Worm (Caenorhabditis elegans) whole organism, L3 larva: ENCODE data around the gene F19C6.5.

ENCODE experiments used
- R02D3.7 ChIP-seq: fragments of 150-350 bp; optimal IDR thresholded peaks from 2 replicates; lab custom pipeline; 2014; ENCODE audit warnings: missing biosample characterization, missing genetic modification characterization
- ZK546.5 ChIP-seq: sonication (generic microtip); optimal IDR thresholded peaks from 2 replicates; lab custom pipeline; 2017; ENCODE audit warnings: missing biosample characterization, missing genetic modification characterization
- aly-2 ChIP-seq: fragments of 150-350 bp; optimal IDR thresholded peaks from 2 replicates; lab custom pipeline; 2014; ENCODE audit warnings: missing biosample characterization, missing genetic modification characterization
- ama-1 ChIP-seq: fragments of 150-350 bp; optimal IDR thresholded peaks from 2 replicates; lab custom pipeline; 2018
- ceh-16 ChIP-seq: sonication (generic microtip); optimal IDR thresholded peaks from 2 replicates; lab custom pipeline; 2017; ENCODE audit warnings: missing biosample characterization, missing genetic modification characterization
- ceh-28 ChIP-seq: fragments of 150-350 bp; optimal IDR thresholded peaks from 2 replicates; lab custom pipeline; 2014; ENCODE audit warnings: missing biosample characterization, missing genetic modification reagents, missing genetic modification characterization
- ceh-82 ChIP-seq: fragments of 150-350 bp; optimal IDR thresholded peaks from 2 replicates; lab custom pipeline; 2014; ENCODE audit warnings: missing biosample characterization, missing genetic modification characterization
- ceh-9 ChIP-seq: sonication (generic microtip); optimal IDR thresholded peaks from 2 replicates; lab custom pipeline; 2018; ENCODE audit warnings: missing biosample characterization, missing genetic modification characterization
- daf-12 ChIP-seq: fragments of 150-350 bp; optimal IDR thresholded peaks from 2 replicates; lab custom pipeline; 2014; ENCODE audit warnings: missing biosample characterization, missing genetic modification reagents, missing genetic modification characterization
- egl-27 ChIP-seq: sonication (generic microtip); optimal IDR thresholded peaks from 4 replicates; lab custom pipeline; 2017; ENCODE audit warnings: missing biosample characterization, missing genetic modification reagents, missing genetic modification characterization
- egl-5 ChIP-seq: fragments of 150-350 bp; optimal IDR thresholded peaks from 2 replicates; lab custom pipeline; 2017; ENCODE audit warnings: missing biosample characterization, missing genetic modification reagents, missing genetic modification characterization, inconsistent platforms
- elt-1 ChIP-seq: fragments of 150-350 bp; optimal IDR thresholded peaks from 2 replicates; lab custom pipeline; 2014; ENCODE audit warnings: missing biosample characterization, missing genetic modification characterization
- elt-2 ChIP-seq: sonication (generic microtip); optimal IDR thresholded peaks from 2 replicates; lab custom pipeline; 2016; ENCODE audit warnings: missing genetic modification reagents, mild to moderate bottlenecking, missing genetic modification characterization, missing compliant biosample characterization
- elt-3 ChIP-seq, 3 experiments: fragments of 150-350 bp in 1 of 3; sonication (generic microtip) in 2 of 3; optimal IDR thresholded peaks; 2 replicates in 2 of 3; 4 replicates in 1 of 3; lab custom pipeline; 2014 to 2017; ENCODE audit warnings: missing biosample characterization in 3 of 3, missing genetic modification characterization in 3 of 3
- eor-1 ChIP-seq, 2 experiments: fragments of 150-350 bp; optimal IDR thresholded peaks; 2 replicates each; lab custom pipeline; 2014 to 2018; ENCODE audit warnings: missing biosample characterization in 2 of 2, missing genetic modification characterization in 2 of 2
- fkh-10 ChIP-seq: sonication (generic microtip); optimal IDR thresholded peaks from 2 replicates; lab custom pipeline; 2017; ENCODE audit warnings: missing biosample characterization, missing genetic modification reagents, missing genetic modification characterization
- fkh-2 ChIP-seq: fragments of 150-350 bp; optimal IDR thresholded peaks from 2 replicates; lab custom pipeline; 2014; ENCODE audit warnings: missing biosample characterization, missing genetic modification reagents, missing genetic modification characterization
- fos-1 ChIP-seq: fragments of 150-350 bp; optimal IDR thresholded peaks from 2 replicates; lab custom pipeline; 2014; ENCODE audit warnings: missing biosample characterization, missing genetic modification characterization
- hmg-11 ChIP-seq: sonication (generic microtip); optimal IDR thresholded peaks from 2 replicates; lab custom pipeline; 2016; ENCODE audit warnings: missing genetic modification characterization, missing compliant biosample characterization
- jun-1 ChIP-seq: fragments of 150-350 bp; optimal IDR thresholded peaks from 2 replicates; lab custom pipeline; 2014; ENCODE audit warnings: missing biosample characterization, missing genetic modification reagents, missing genetic modification characterization
- lin-15B ChIP-seq: fragments of 150-350 bp; optimal IDR thresholded peaks from 2 replicates; lab custom pipeline; 2014; ENCODE audit warnings: missing biosample characterization, missing genetic modification characterization
- lin-39 ChIP-seq: fragments of 150-350 bp; optimal IDR thresholded peaks from 2 replicates; lab custom pipeline; 2018; ENCODE audit warnings: missing biosample characterization, missing genetic modification reagents, missing genetic modification characterization
- lsy-12 ChIP-seq: sonication (generic microtip); optimal IDR thresholded peaks from 2 replicates; lab custom pipeline; 2016; ENCODE audit warnings: mild to moderate bottlenecking, missing genetic modification characterization, missing compliant biosample characterization
- mdl-1 ChIP-seq: fragments of 150-350 bp; optimal IDR thresholded peaks from 2 replicates; lab custom pipeline; 2014; ENCODE audit warnings: missing biosample characterization, missing genetic modification characterization
- mml-1 ChIP-seq: fragments of 150-350 bp; sonication (generic microtip); optimal IDR thresholded peaks from 3 replicates; lab custom pipeline; 2014; ENCODE audit warnings: missing biosample characterization, missing genetic modification characterization
- nfya-1 ChIP-seq: sonication (generic microtip); optimal IDR thresholded peaks from 2 replicates; lab custom pipeline; 2017; ENCODE audit warnings: missing genetic modification characterization, mild to moderate bottlenecking, missing compliant biosample characterization, antibody characterized with exemption, moderate library complexity; ENCODE audit not compliant: insufficient read depth
- nhr-11 ChIP-seq: fragments of 150-350 bp; optimal IDR thresholded peaks from 2 replicates; lab custom pipeline; 2014; ENCODE audit warnings: missing biosample characterization, missing genetic modification characterization
- nhr-12 ChIP-seq: fragments of 150-350 bp; optimal IDR thresholded peaks from 2 replicates; lab custom pipeline; 2014; ENCODE audit warnings: missing biosample characterization, missing genetic modification characterization
- nhr-23 ChIP-seq: fragments of 150-350 bp; optimal IDR thresholded peaks from 2 replicates; lab custom pipeline; 2014; ENCODE audit warnings: missing biosample characterization, missing genetic modification reagents, missing genetic modification characterization
- nhr-237 ChIP-seq: fragments of 150-350 bp; optimal IDR thresholded peaks from 2 replicates; lab custom pipeline; 2014; ENCODE audit warnings: missing biosample characterization, missing genetic modification characterization
- nhr-25 ChIP-seq: sonication (generic microtip); optimal IDR thresholded peaks from 2 replicates; lab custom pipeline; 2017; ENCODE audit warnings: missing biosample characterization, missing genetic modification characterization
- nhr-28 ChIP-seq: fragments of 150-350 bp; optimal IDR thresholded peaks from 2 replicates; lab custom pipeline; 2014; ENCODE audit warnings: missing biosample characterization, missing genetic modification characterization
- nhr-43 ChIP-seq: sonication (generic microtip); optimal IDR thresholded peaks from 2 replicates; lab custom pipeline; 2016; ENCODE audit warnings: mild to moderate bottlenecking, missing genetic modification characterization, missing compliant biosample characterization; ENCODE audit not compliant: poor library complexity, severe bottlenecking
- nhr-67 ChIP-seq: fragments of 150-350 bp; optimal IDR thresholded peaks from 2 replicates; lab custom pipeline; 2014; ENCODE audit warnings: missing biosample characterization, missing genetic modification characterization
- nhr-76 ChIP-seq: fragments of 150-350 bp; sonication (generic microtip); optimal IDR thresholded peaks from 5 replicates; lab custom pipeline; 2014; ENCODE audit warnings: missing biosample characterization, missing genetic modification characterization
- nhr-77 ChIP-seq: fragments of 150-350 bp; optimal IDR thresholded peaks from 2 replicates; lab custom pipeline; 2014; ENCODE audit warnings: missing biosample characterization, missing genetic modification characterization
- pha-4 ChIP-seq: fragments of 150-350 bp; optimal IDR thresholded peaks from 2 replicates; lab custom pipeline; 2014; ENCODE audit warnings: missing biosample characterization, missing genetic modification reagents, missing genetic modification characterization
- pqm-1 ChIP-seq: fragments of 150-350 bp; optimal IDR thresholded peaks from 2 replicates; lab custom pipeline; 2017; ENCODE audit warnings: missing biosample characterization, missing genetic modification characterization, inconsistent platforms
- sea-2 ChIP-seq: fragments of 150-350 bp; sonication (generic microtip); optimal IDR thresholded peaks from 4 replicates; lab custom pipeline; 2014; ENCODE audit warnings: missing biosample characterization, missing genetic modification reagents, missing genetic modification characterization
- skn-1 ChIP-seq: fragments of 150-350 bp; optimal IDR thresholded peaks from 2 replicates; lab custom pipeline; 2014; ENCODE audit warnings: missing biosample characterization, missing genetic modification characterization
- snpc-4 ChIP-seq: fragments of 150-350 bp; optimal IDR thresholded peaks from 2 replicates; lab custom pipeline; 2014; ENCODE audit warnings: missing biosample characterization, missing genetic modification characterization
- tbx-2 ChIP-seq: sonication (generic microtip); optimal IDR thresholded peaks from 2 replicates; lab custom pipeline; 2016; ENCODE audit warnings: mild to moderate bottlenecking, missing genetic modification characterization, missing compliant biosample characterization
- unc-39 ChIP-seq: sonication (generic microtip); optimal IDR thresholded peaks from 4 replicates; lab custom pipeline; 2017; ENCODE audit warnings: missing biosample characterization, missing genetic modification characterization
- unc-62 ChIP-seq: fragments of 150-350 bp; sonication (generic microtip); optimal IDR thresholded peaks from 4 replicates; lab custom pipeline; 2014; ENCODE audit warnings: missing biosample characterization, missing genetic modification reagents, missing genetic modification characterization
- zag-1 ChIP-seq: fragments of 150-350 bp; optimal IDR thresholded peaks from 2 replicates; lab custom pipeline; 2014; ENCODE audit warnings: missing biosample characterization, missing genetic modification characterization
- ztf-11 ChIP-seq: fragments of 150-350 bp; optimal IDR thresholded peaks from 2 replicates; lab custom pipeline; 2014; ENCODE audit warnings: missing biosample characterization, missing genetic modification characterization
- ztf-4 ChIP-seq: fragments of 150-350 bp; optimal IDR thresholded peaks from 2 replicates; lab custom pipeline; 2014; ENCODE audit warnings: missing biosample characterization, missing genetic modification characterization

Gene F19C6.5

ce11 chrX:9965275-9965674, 19.5 kb downstream of the F19C6.5 start, which contains the start of gene pssy-1:
Gene pssy-1 (plus strand): TSS chrX:9965592.
- TF ChIP-seq elt-1 (tag; lab: Kevin White, UChicago) (peak; percentile 26), nhr-67 (no peak), nhr-237 (tag; lab: Kevin White, UChicago) (no peak)

ce11 chrX:9962535-9962934, 22.2 kb downstream of the F19C6.5 start:
- TF ChIP-seq ZK546.5 (no peak), ceh-28 (tag; lab: Kevin White, UChicago) (no peak), daf-12 (no peak), ceh-9 (tag; lab: Kevin White, UChicago) (no peak), nhr-67 (no peak), ama-1 (lab: Kevin White, UChicago) (no peak), nhr-237 (tag; lab: Kevin White, UChicago) (no peak), elt-3 (tag; optimal IDR thresholded peaks at IDR 0.05; lab: Kevin White, UChicago) (no peak), snpc-4 (tag; lab: Kevin White, UChicago) (no peak), skn-1 (tag; lab: Kevin White, UChicago) (no peak)

DNA sequence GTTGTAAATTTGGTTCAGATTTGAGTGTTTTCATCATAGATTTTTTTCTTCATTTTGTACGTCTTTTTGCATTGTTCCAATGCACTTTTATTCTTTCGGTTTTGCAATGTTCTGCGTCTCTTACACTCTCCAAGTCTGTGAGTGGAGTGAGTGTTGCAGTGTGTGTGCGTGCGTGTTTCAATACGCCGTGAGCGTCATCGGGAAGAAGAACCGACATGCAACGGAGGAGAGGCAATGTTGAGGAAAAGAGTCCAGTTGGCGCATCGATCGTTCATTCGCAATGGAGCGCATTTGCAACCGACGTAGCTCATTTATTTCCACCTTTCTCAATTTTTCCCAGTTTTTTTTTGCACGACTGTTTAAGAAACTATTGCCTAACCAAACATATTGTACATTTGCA, 26.2 kb downstream of the F19C6.5 start, which contains the start of gene ZC506.1:
ZC506.1 (plus strand) TSS at position 400 of the 400 bp plus-strand sequence.
- TF ChIP-seq fkh-2 (tag; lab: Kevin White, UChicago) (peak; percentile 63), tbx-2 (tag; lab: Kevin White, UChicago) (peak; percentile 87), jun-1 (tag; lab: Kevin White, UChicago) (peak; percentile 92), nhr-237 (tag; lab: Kevin White, UChicago) (no peak), ceh-82 (peak; percentile 74), mdl-1 (peak; percentile 75), ZK546.5 (no peak), nhr-76 (tag; lab: Kevin White, UChicago) (no peak), fkh-10 (GFP tag; lab: Kevin White, UChicago) (peak; percentile 82), zag-1 (peak; percentile 38), aly-2 (tag; lab: Kevin White, UChicago) (no peak), nhr-77 (tag; lab: Kevin White, UChicago) (peak; percentile 65), nhr-43 (tag; lab: Kevin White, UChicago) (peak; percentile 90), ama-1 (lab: Kevin White, UChicago) (peak; percentile 16), nhr-67 (no peak), nhr-12 (no peak), eor-1 (tag; optimal IDR thresholded peaks at IDR 0.05; lab: Kevin White, UChicago) (no peak), elt-3 (tag; optimal IDR thresholded peaks at IDR 0.05; lab: Kevin White, UChicago) (peak in 2 of 3 experiments; percentile 1 to 62), ztf-4 (peak; percentile 74), elt-1 (tag; lab: Kevin White, UChicago) (peak; percentile 82), elt-2 (tag; lab: Kevin White, UChicago) (peak; percentile 86), ceh-28 (tag; lab: Kevin White, UChicago) (peak; percentile 94), nhr-28 (tag; lab: Kevin White, UChicago) (no peak), skn-1 (tag; lab: Kevin White, UChicago) (peak; percentile 76), ceh-16 (no peak), pha-4 (tag; lab: Kevin White, UChicago) (peak; percentile 98), snpc-4 (tag; lab: Kevin White, UChicago) (peak; percentile 94), unc-62 (GFP tag; lab: Kevin White, UChicago) (peak; percentile 90), ceh-9 (tag; lab: Kevin White, UChicago) (no peak), nhr-11 (tag; lab: Kevin White, UChicago) (peak; percentile 67), sea-2 (GFP tag; lab: Kevin White, UChicago) (peak; percentile 30), mml-1 (tag; lab: Kevin White, UChicago) (no peak), fos-1 (tag; lab: Kevin White, UChicago) (peak; percentile 51), hmg-11 (tag; lab: Kevin White, UChicago) (peak; percentile 94), daf-12 (peak; percentile 50), egl-27 (tag; lab: Kevin White, UChicago) (peak; percentile 87), lsy-12 (tag; lab: Kevin White, UChicago) (peak; percentile 97), pqm-1 (peak; percentile 88), R02D3.7 (tag; lab: Kevin White, UChicago) (peak; percentile 63), nhr-23 (peak; percentile 94), ztf-11 (no peak), lin-39 (tag; lab: Kevin White, UChicago) (peak; percentile 98), lin-15B (tag; lab: Kevin White, UChicago) (peak; percentile 92), egl-5 (tag; lab: Kevin White, UChicago) (peak; percentile 91), nhr-25 (tag; lab: Kevin White, UChicago) (peak; percentile 96), nfya-1 (peak; percentile 93), unc-39 (no peak)
